Fruit fly (Drosophila melanogaster): ENCODE measurements around the gene RpS14b.

RpS14b gene

dm6 chrX:7933210-7933915, 1.3 kb upstream of the RpS14b start, which contains the start of the genes Dhdds and RpS14a (continued):
- TF ChIP-seq ro (GFP tag; IDR thresholded peaks at IDR 0.05) (no peak), Max (GFP tag; optimal IDR thresholded peaks at IDR 0.05) (peak; percentile 56), CG1647 (GFP tag; optimal IDR thresholded peaks at IDR 0.05) (no peak), shn (GFP tag; optimal IDR thresholded peaks at IDR 0.05) (peak; percentile 4), az2 (GFP tag; optimal IDR thresholded peaks at IDR 0.05) (peak; percentile 17), bbx (GFP tag; IDR thresholded peaks at IDR 0.05; ENCODE audit: partially characterized antibody) (peak; percentile 58), BEAF-32 (GFP tag; optimal IDR thresholded peaks at IDR 0.05) (peak; percentile 98), schlank (tag; optimal IDR thresholded peaks at IDR 0.05) (no peak), CG2678 (tag; optimal IDR thresholded peaks at IDR 0.05) (no peak), gcm2 (GFP tag; optimal IDR thresholded peaks at IDR 0.05) (no peak), peb (GFP tag; IDR thresholded peaks at IDR 0.05) (no peak), lilli (GFP tag; optimal IDR thresholded peaks at IDR 0.05) (no peak), croc (GFP tag; conservative IDR thresholded peaks at IDR 0.05) (no peak), scrt (GFP tag; optimal IDR thresholded peaks at IDR 0.05) (peak; percentile 41), NK7.1 (GFP tag; optimal IDR thresholded peaks at IDR 0.05) (peak; percentile 28), CG9437 (GFP tag; optimal IDR thresholded peaks at IDR 0.05) (peak; percentile 71), Mes4 (GFP tag; optimal IDR thresholded peaks at IDR 0.05) (peak; percentile 71), oc (tag; optimal IDR thresholded peaks at IDR 0.05) (no peak), CG14710 (tag; optimal IDR thresholded peaks at IDR 0.05) (peak; percentile 90), Tbp (GFP tag; optimal IDR thresholded peaks at IDR 0.05) (peak; percentile 45), Meics (GFP tag; optimal IDR thresholded peaks at IDR 0.05) (peak; percentile 80), stwl (tag; optimal IDR thresholded peaks at IDR 0.05) (no peak), Hmx (GFP tag; optimal IDR thresholded peaks at IDR 0.05) (no peak), CG18619 (GFP tag; optimal IDR thresholded peaks at IDR 0.05) (peak; percentile 73), CG17186 (GFP tag; optimal IDR thresholded peaks at IDR 0.05) (peak; percentile 61), usp (GFP tag; optimal IDR thresholded peaks at IDR 0.05) (no peak), pfk (GFP tag; optimal IDR thresholded peaks at IDR 0.05) (peak; percentile 41), CG4282 (GFP tag; optimal IDR thresholded peaks at IDR 0.05) (peak; percentile 5), CG5953 (GFP tag; IDR thresholded peaks at IDR 0.05) (no peak), unpg (GFP tag; optimal IDR thresholded peaks at IDR 0.05) (peak; percentile 50), CG18011 (GFP tag; optimal IDR thresholded peaks at IDR 0.05) (peak; percentile 42), CG12219 (GFP tag; optimal IDR thresholded peaks at IDR 0.05) (peak; percentile 28), sug (tag; optimal IDR thresholded peaks at IDR 0.05) (peak; percentile 63), odd (GFP tag; optimal IDR thresholded peaks at IDR 0.05) (peak; percentile 54), CG1792 (GFP tag; optimal IDR thresholded peaks at IDR 0.05) (no peak), salm (tag; optimal IDR thresholded peaks at IDR 0.05) (peak; percentile 56), CkIIα-i1 (GFP tag; IDR thresholded peaks at IDR 0.05) (no peak), pzg (GFP tag; optimal IDR thresholded peaks at IDR 0.05) (peak; percentile 85), B-H1 (GFP tag; IDR thresholded peaks at IDR 0.05) (no peak; the same call in 2 of the 3 replicates), cwo (GFP tag; optimal IDR thresholded peaks at IDR 0.05) (peak; percentile 20), Ravus (GFP tag; IDR thresholded peaks at IDR 0.05) (no peak), stc (GFP tag; IDR thresholded peaks at IDR 0.05) (no peak), knrl (GFP tag; IDR thresholded peaks at IDR 0.05; ENCODE audit: partially characterized antibody) (peak; percentile 89), D19B (GFP tag; optimal IDR thresholded peaks at IDR 0.05) (peak; percentile 47), lov (optimal IDR thresholded peaks at IDR 0.05) (no peak), lov (GFP tag; IDR thresholded peaks at IDR 0.05) (0 out of 3 replicates have a peak, but pooled peaks have one; percentile 29), Oaz (GFP tag; IDR thresholded peaks at IDR 0.05) (no peak), sens-2 (GFP tag; IDR thresholded peaks at IDR 0.05) (0 out of 2 replicates have a peak, but pooled peaks have one; percentile 19), NC2α (GFP tag; optimal IDR thresholded peaks at IDR 0.05) (peak; percentile 32), gsb (GFP tag; IDR thresholded peaks at IDR 0.05) (no peak)
